Fruit fly (Drosophila melanogaster): ENCODE results near the gene CG15012.

The CG15012 gene

dm6 chr3L:4259102-4259558 lies 32.9 kb downstream of the CG15012 start, which contains the start of the genes CG15011 and CG1309:
Gene CG15011 (minus strand): TSS chr3L:4259152.
Gene CG1309 (plus strand): TSS chr3L:4259430.
- TF ChIP-seq noc (tag; optimal IDR thresholded peaks at IDR 0.05) = peak; percentile 87

dm6 chr3L:4254301-4254834 lies 37.7 kb downstream of the CG15012 start, which contains the start of the genes ago and CG1265:
Gene ago (minus strand): TSS chr3L:4254306.
Gene CG1265 (plus strand): TSS chr3L:4254776.
- TF ChIP-seq noc (tag; optimal IDR thresholded peaks at IDR 0.05) = no peak

dm6 chr3L:4253611-4254300 lies 38.3 kb downstream of the CG15012 start:
- no peak for TF ChIP-seq noc (tag; optimal IDR thresholded peaks at IDR 0.05)

dm6 chr3L:4252862-4253610 lies 39.0 kb downstream of the CG15012 start:
- no peak for TF ChIP-seq noc (tag; optimal IDR thresholded peaks at IDR 0.05)

DNA sequence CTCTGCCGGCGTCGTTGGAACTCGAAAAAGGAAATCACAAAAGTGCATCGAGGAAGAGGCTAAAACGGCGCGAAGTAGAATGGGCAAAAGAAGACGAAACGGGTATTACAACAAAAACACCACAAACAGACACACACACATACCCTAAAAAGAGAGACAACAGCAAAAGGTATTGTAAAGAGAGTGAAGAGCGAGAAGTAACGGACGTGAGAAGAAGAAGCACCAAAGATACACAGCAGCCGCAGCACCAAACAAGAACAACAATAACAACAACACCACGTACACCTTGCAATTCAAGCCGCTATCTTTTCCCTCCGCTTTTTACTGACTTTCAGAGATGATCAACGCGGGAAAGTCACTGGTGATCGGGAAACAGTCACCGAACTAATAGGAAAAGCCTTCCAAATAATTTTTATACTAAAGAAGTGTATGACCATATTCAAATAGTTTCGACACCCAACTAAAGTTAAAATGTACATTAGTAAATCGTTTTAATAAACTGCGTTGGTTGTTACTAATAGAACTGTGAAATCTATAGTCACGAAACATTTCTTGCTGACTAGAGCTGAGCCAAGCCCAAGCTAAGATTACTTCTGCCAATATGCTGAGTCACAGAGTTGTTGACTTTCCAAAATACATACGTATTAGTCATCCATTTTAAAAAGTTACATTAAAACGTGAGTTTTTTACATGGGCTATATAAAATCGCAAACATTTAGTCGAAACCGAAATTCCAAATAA lies 39.8 kb downstream of the CG15012 start:
- no peak for TF ChIP-seq noc (tag; optimal IDR thresholded peaks at IDR 0.05)

- no peak for TF ChIP-seq noc (tag; optimal IDR thresholded peaks at IDR 0.05)
These were observed 49.6 kb downstream of the CG15012 start, which contains the start of gene pav for dm6 chr3L:4242428-4242827. Gene pav (plus strand): TSS chr3L:4242734.
